Fruit fly (Drosophila melanogaster) whole organism, prepupa: ENCODE results near the gene CG13126.

ENCODE experiments used
- CG15336 ChIP-seq: fragments of 200-800 bp; sonication (Bioruptor generic); IDR thresholded peaks from 2 replicates; pipeline ENCODE4 v1.3.6; 2022; ENCODE audit warnings: missing biosample characterization, missing genetic modification characterization
- CG3032 ChIP-seq: fragments of 200-800 bp; optimal IDR thresholded peaks from 2 replicates; lab custom pipeline; 2019; ENCODE audit warnings: missing biosample characterization, mild to moderate bottlenecking, missing genetic modification characterization, moderate library complexity
- CG3919 ChIP-seq: fragments of 200-800 bp; sonication (Bioruptor generic); optimal IDR thresholded peaks from 3 replicates; lab custom pipeline; 2016; ENCODE audit warnings: missing biosample characterization, missing genetic modification characterization
- Sox102F ChIP-seq: fragments of 200-800 bp; sonication (Bioruptor generic); optimal IDR thresholded peaks from 2 replicates; lab custom pipeline; 2016; ENCODE audit warnings: missing biosample characterization, mild to moderate bottlenecking, missing genetic modification characterization
- Sox15 ChIP-seq: fragments of 200-800 bp; sonication (Bioruptor generic); optimal IDR thresholded peaks from 3 replicates; lab custom pipeline; 2016; ENCODE audit warnings: missing biosample characterization, missing genetic modification characterization
- salr ChIP-seq, 2 experiments: fragments of 200-800 bp; sonication (Bioruptor generic); optimal IDR thresholded peaks; 3 replicates each; lab custom pipeline; 2016 to 2018; ENCODE audit warnings: missing biosample characterization in 2 of 2, missing genetic modification characterization in 2 of 2, mild to moderate bottlenecking in 1 of 2

DNA sequence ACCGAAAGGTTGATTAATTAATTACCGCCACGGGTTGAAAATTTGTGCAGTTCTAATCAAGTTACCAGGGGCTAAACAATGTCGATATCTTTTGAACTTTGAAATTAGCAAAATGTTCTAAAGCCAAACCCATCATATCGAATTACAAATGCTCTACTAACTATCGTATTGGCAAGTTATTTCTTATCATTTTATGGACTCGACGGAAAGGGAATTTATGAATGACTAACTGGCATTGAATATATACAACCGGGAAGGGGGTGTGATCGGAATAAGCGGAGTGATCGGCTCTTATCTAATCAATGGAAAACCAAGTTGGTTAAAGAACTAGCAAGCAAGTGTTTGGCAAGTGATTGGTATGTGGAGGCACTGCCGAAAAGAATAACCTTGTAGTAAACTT, 10.5 kb downstream of the CG13126 start:
- TF ChIP-seq CG3032 (tag; lab: Kevin White, UChicago) = no peak
- no peak for TF ChIP-seq Sox102F (GFP tag; lab: Kevin White, UChicago)
- TF ChIP-seq CG15336 (GFP tag; lab: Robert Waterston, UW) = no peak
- no peak for TF ChIP-seq Sox15 (GFP tag; lab: Kevin White, UChicago)
- no peak for TF ChIP-seq CG3919 (GFP tag; lab: Kevin White, UChicago)
- no peak for TF ChIP-seq salr (GFP tag; optimal IDR thresholded peaks at IDR 0.05; lab: Kevin White, UChicago)
